Fruit fly (Drosophila melanogaster) whole organism, prepupa: Measurements from ENCODE around the gene nrv1.
A peak's percentile ranks its signal among the peaks of the same experiment; 100 is the strongest.

Source experiments
- CG15336 ChIP-seq: fragments of 200-800 bp; sonication (Bioruptor generic); IDR thresholded peaks from 2 replicates; pipeline ENCODE4 v1.3.6; 2022; ENCODE audit warnings: missing biosample characterization, missing genetic modification characterization
- CG1621 ChIP-seq: fragments of 200-800 bp; sonication (Bioruptor generic); optimal IDR thresholded peaks from 3 replicates; lab custom pipeline; 2018; ENCODE audit warnings: missing biosample characterization, mild to moderate bottlenecking, missing genetic modification characterization
- CG16779 ChIP-seq: fragments of 200-800 bp; sonication (Bioruptor generic); optimal IDR thresholded peaks from 3 replicates; lab custom pipeline; 2017; ENCODE audit warnings: missing biosample characterization, mild to moderate bottlenecking, missing genetic modification characterization
- CG31627 ChIP-seq: fragments of 200-800 bp; sonication (Bioruptor generic); optimal IDR thresholded peaks from 3 replicates; lab custom pipeline; 2016; ENCODE audit warnings: missing biosample characterization, missing genetic modification characterization
- CG34406 ChIP-seq: fragments of 200-800 bp; sonication (Bioruptor generic); optimal IDR thresholded peaks from 3 replicates; lab custom pipeline; 2016; ENCODE audit warnings: missing biosample characterization, missing genetic modification characterization
- CG3919 ChIP-seq: fragments of 200-800 bp; sonication (Bioruptor generic); optimal IDR thresholded peaks from 3 replicates; lab custom pipeline; 2016; ENCODE audit warnings: missing biosample characterization, missing genetic modification characterization
- CG4318 ChIP-seq: fragments of 200-800 bp; sonication (Bioruptor generic); optimal IDR thresholded peaks from 3 replicates; lab custom pipeline; 2017; ENCODE audit warnings: missing biosample characterization, mild to moderate bottlenecking, missing genetic modification characterization
- CG6163 ChIP-seq: fragments of 200-800 bp; sonication (Bioruptor generic); IDR thresholded peaks from 3 replicates; pipeline ENCODE4 v1.3.6; 2022; ENCODE audit warnings: missing biosample characterization, missing genetic modification characterization
- CG6792 ChIP-seq: fragments of 200-800 bp; sonication (Bioruptor generic); optimal IDR thresholded peaks from 3 replicates; lab custom pipeline; 2016; ENCODE audit warnings: missing biosample characterization, missing genetic modification characterization
- CG6808 ChIP-seq: fragments of 200-800 bp; sonication (Bioruptor generic); optimal IDR thresholded peaks from 3 replicates; lab custom pipeline; 2017; ENCODE audit warnings: missing biosample characterization, missing genetic modification characterization, mild to moderate bottlenecking, moderate library complexity, missing genetic modification reagents
- CG6854 ChIP-seq: fragments of 200-800 bp; sonication (Bioruptor generic); optimal IDR thresholded peaks from 2 replicates; lab custom pipeline; 2017; ENCODE audit warnings: missing biosample characterization, mild to moderate bottlenecking, missing genetic modification characterization
- CG7368 ChIP-seq: fragments of 200-800 bp; sonication (Bioruptor generic); optimal IDR thresholded peaks from 3 replicates; lab custom pipeline; 2016; ENCODE audit warnings: missing biosample characterization, missing genetic modification characterization
- CG8119 ChIP-seq: fragments of 200-800 bp; sonication (Bioruptor generic); IDR thresholded peaks from 3 replicates; pipeline ENCODE4 v1.3.6; 2022; ENCODE audit warnings: missing biosample characterization, missing genetic modification characterization
- CG8319 ChIP-seq: fragments of 200-800 bp; sonication (Bioruptor generic); optimal IDR thresholded peaks from 3 replicates; lab custom pipeline; 2016; ENCODE audit warnings: missing biosample characterization, missing genetic modification characterization
- Eip78C ChIP-seq: fragments of 200-800 bp; sonication (Bioruptor generic); peaks from one replicate; lab custom pipeline; 2016; ENCODE audit warnings: missing biosample characterization, missing genetic modification characterization
- Ets21C ChIP-seq: fragments of 200-800 bp; sonication (Bioruptor generic); optimal IDR thresholded peaks from 3 replicates; lab custom pipeline; 2016; ENCODE audit warnings: missing biosample characterization, missing genetic modification characterization
- Gug ChIP-seq: fragments of 200-800 bp; sonication (Bioruptor generic); IDR thresholded peaks from 2 replicates; pipeline ENCODE4 v1.3.6; 2022; ENCODE audit warnings: missing biosample characterization, missing genetic modification characterization
- Hr38 ChIP-seq: sonication (Bioruptor generic); optimal IDR thresholded peaks from 2 replicates; lab custom pipeline; 2016; ENCODE audit warnings: missing biosample characterization, missing genetic modification characterization
- Smox ChIP-seq: fragments of 200-800 bp; sonication (Bioruptor generic); optimal IDR thresholded peaks from 3 replicates; lab custom pipeline; 2016; ENCODE audit warnings: missing biosample characterization, missing genetic modification characterization
- Sox102F ChIP-seq: fragments of 200-800 bp; sonication (Bioruptor generic); optimal IDR thresholded peaks from 2 replicates; lab custom pipeline; 2016; ENCODE audit warnings: missing biosample characterization, mild to moderate bottlenecking, missing genetic modification characterization
- Sox15 ChIP-seq: fragments of 200-800 bp; sonication (Bioruptor generic); optimal IDR thresholded peaks from 3 replicates; lab custom pipeline; 2016; ENCODE audit warnings: missing biosample characterization, missing genetic modification characterization
- cyc ChIP-seq: fragments of 200-800 bp; sonication (Bioruptor generic); optimal IDR thresholded peaks from 3 replicates; lab custom pipeline; 2016; ENCODE audit warnings: missing biosample characterization, missing genetic modification characterization
- dsx ChIP-seq: fragments of 200-800 bp; optimal IDR thresholded peaks from 3 replicates; lab custom pipeline; 2019; ENCODE audit warnings: missing biosample characterization, mild to moderate bottlenecking, missing genetic modification characterization, moderate library complexity; ENCODE audit not compliant: poor library complexity, severe bottlenecking
- eg ChIP-seq: fragments of 200-800 bp; sonication (Bioruptor generic); IDR thresholded peaks from 3 replicates; pipeline ENCODE4 v1.3.6; 2022; ENCODE audit warnings: missing biosample characterization, missing genetic modification characterization
- esn ChIP-seq: fragments of 200-800 bp; sonication (Bioruptor generic); optimal IDR thresholded peaks from 2 replicates; lab custom pipeline; 2016; ENCODE audit warnings: missing biosample characterization, mild to moderate bottlenecking, missing genetic modification characterization, moderate library complexity
- fkh ChIP-seq: fragments of 200-800 bp; sonication (Bioruptor generic); optimal IDR thresholded peaks from 3 replicates; lab custom pipeline; 2017; ENCODE audit warnings: missing biosample characterization, mild to moderate bottlenecking, missing genetic modification characterization, moderate library complexity
- net ChIP-seq: fragments of 200-800 bp; sonication (Bioruptor generic); optimal IDR thresholded peaks from 3 replicates; lab custom pipeline; 2016; ENCODE audit warnings: missing biosample characterization, missing genetic modification characterization
- spab ChIP-seq: fragments of 200-800 bp; sonication (Bioruptor generic); optimal IDR thresholded peaks from 2 replicates; lab custom pipeline; 2017; ENCODE audit warnings: missing biosample characterization, mild to moderate bottlenecking, missing genetic modification characterization, missing genetic modification reagents
- svp ChIP-seq: fragments of 200-800 bp; sonication (Bioruptor generic); peaks from one replicate; lab custom pipeline; 2016; ENCODE audit warnings: missing biosample characterization, missing genetic modification characterization
- topi ChIP-seq: fragments of 200-800 bp; sonication (Bioruptor generic); optimal IDR thresholded peaks from 3 replicates; lab custom pipeline; 2016; ENCODE audit warnings: missing biosample characterization, missing genetic modification characterization
- vri ChIP-seq: fragments of 200-800 bp; sonication (Bioruptor generic); optimal IDR thresholded peaks from 3 replicates; lab custom pipeline; 2016; ENCODE audit warnings: missing biosample characterization, mild to moderate bottlenecking, missing genetic modification characterization

nrv1 gene

DNA sequence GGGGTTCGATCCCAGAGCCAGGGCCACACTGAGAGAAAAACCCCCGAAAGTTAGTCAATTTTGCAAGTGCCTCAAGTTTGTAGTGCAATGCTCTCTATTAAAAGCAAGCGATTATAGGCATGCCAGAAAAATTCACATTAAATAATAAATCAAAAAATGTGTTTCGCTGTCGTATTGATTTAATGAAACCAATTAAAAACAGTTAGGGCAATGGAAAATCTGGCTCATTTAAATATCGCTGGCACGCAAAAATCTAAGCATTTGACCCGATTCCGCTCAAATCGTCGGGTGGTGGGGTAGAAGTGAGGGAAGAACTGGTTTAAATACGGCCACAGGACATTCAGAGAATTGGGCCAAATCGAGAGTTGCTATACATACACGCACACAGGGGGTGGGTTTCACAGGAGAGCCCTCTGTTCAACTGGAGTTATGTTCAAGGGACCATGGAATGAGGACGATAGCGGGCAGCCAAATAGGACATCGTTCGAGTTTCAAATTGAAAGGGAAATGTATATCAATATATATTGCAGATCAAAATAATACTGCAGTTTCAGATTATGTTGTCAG is 8.4 kb upstream of the nrv1 start (continued):
- TF ChIP-seq CG34406 = no peak
- no peak for TF ChIP-seq spab (GFP tag; lab: Kevin White, UChicago)
- no peak for TF ChIP-seq vri
- TF ChIP-seq Sox102F (GFP tag; lab: Kevin White, UChicago) = no peak
- no peak for TF ChIP-seq esn (GFP tag; lab: Kevin White, UChicago)

dm6 chr2L:6794418-6794793 is 7.7 kb upstream of the nrv1 start:
- no peak for TF ChIP-seq Ets21C (GFP tag; lab: Kevin White, UChicago)
- no peak for TF ChIP-seq Gug (GFP tag; lab: Robert Waterston, UW)
- TF ChIP-seq fkh (GFP tag; lab: Kevin White, UChicago) = peak; percentile 49
- TF ChIP-seq CG31627 = no peak
- peak; percentile 12 for TF ChIP-seq CG6854 (GFP tag; lab: Kevin White, UChicago)
- no peak for TF ChIP-seq CG16779
- TF ChIP-seq CG6792 (GFP tag; lab: Kevin White, UChicago) = no peak
- 0 out of 3 replicates have a peak, but pooled peaks have one; percentile 7 for TF ChIP-seq eg (GFP tag; lab: Robert Waterston, UW)

dm6 chr2L:6793763-6794417 is 7.2 kb upstream of the nrv1 start:
- TF ChIP-seq Ets21C (GFP tag; lab: Kevin White, UChicago) (no peak), svp (GFP tag; lab: Kevin White, UChicago) (peak; percentile 46), dsx (GFP tag; lab: Kevin White, UChicago) (peak; percentile 23), CG1621 (tag; lab: Kevin White, UChicago) (peak; percentile 4), topi (GFP tag; lab: Kevin White, UChicago) (no peak), CG3919 (GFP tag; lab: Kevin White, UChicago) (no peak), CG8119 (no peak), spab (GFP tag; lab: Kevin White, UChicago) (no peak), cyc (GFP tag; lab: Kevin White, UChicago) (no peak), esn (GFP tag; lab: Kevin White, UChicago) (no peak), Hr38 (GFP tag; lab: Kevin White, UChicago) (no peak), CG6808 (GFP tag; lab: Kevin White, UChicago) (peak; percentile 3), Sox15 (GFP tag; lab: Kevin White, UChicago) (no peak), net (no peak), CG15336 (GFP tag; lab: Robert Waterston, UW) (no peak), vri (no peak), eg (GFP tag; lab: Robert Waterston, UW) (0 out of 3 replicates have a peak, but pooled peaks have one; percentile 24), CG4318 (GFP tag; lab: Kevin White, UChicago) (no peak), CG7368 (GFP tag; lab: Kevin White, UChicago) (peak; percentile 6), Smox (GFP tag; lab: Kevin White, UChicago) (no peak), Gug (GFP tag; lab: Robert Waterston, UW) (no peak), CG34406 (no peak)

DNA sequence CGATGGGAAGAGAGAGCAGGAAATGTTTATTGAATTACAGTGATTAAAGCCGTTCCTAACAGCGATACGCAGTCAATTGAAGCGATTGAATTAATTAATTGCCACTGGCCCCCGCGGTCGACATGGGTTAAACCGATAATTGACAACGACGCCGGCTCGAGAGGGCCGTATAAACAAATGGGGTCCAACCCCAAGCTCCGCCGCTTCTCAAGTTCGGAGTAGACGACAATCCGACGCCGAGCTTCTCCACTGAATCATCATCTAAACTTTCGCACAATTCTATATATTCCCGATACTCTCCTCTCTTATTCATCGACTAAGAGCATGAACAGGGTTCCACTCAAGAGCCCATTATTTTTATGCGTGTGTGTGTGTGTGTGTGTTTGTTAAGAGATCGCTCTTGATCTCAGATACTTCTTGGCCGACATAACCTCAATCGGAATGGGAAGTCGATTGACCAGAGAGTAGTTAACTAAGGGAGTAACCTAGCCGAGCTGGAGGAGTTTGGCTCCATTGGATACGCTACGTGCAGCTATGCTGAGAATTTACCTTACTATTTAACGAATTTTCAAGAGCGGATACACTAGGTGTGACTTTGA is 5.3 kb upstream of the nrv1 start:
- TF ChIP-seq CG6163 (GFP tag; lab: Robert Waterston, UW) (0 out of 3 replicates have a peak, but pooled peaks have one; percentile 14), topi (GFP tag; lab: Kevin White, UChicago) (no peak), fkh (GFP tag; lab: Kevin White, UChicago) (peak; percentile 55), eg (GFP tag; lab: Robert Waterston, UW) (peak; percentile 17; the same call in 1 of the 3 replicates), CG8319 (GFP tag; lab: Kevin White, UChicago) (no peak), CG3919 (GFP tag; lab: Kevin White, UChicago) (no peak), net (no peak), Eip78C (GFP tag; lab: Kevin White, UChicago) (peak; percentile 5), svp (GFP tag; lab: Kevin White, UChicago) (peak; percentile 28), CG1621 (tag; lab: Kevin White, UChicago) (peak; percentile 72), CG7368 (GFP tag; lab: Kevin White, UChicago) (no peak), dsx (GFP tag; lab: Kevin White, UChicago) (peak; percentile 25)
